Fruit fly (Drosophila melanogaster): ENCODE measurements around the gene Cph.

DNA sequence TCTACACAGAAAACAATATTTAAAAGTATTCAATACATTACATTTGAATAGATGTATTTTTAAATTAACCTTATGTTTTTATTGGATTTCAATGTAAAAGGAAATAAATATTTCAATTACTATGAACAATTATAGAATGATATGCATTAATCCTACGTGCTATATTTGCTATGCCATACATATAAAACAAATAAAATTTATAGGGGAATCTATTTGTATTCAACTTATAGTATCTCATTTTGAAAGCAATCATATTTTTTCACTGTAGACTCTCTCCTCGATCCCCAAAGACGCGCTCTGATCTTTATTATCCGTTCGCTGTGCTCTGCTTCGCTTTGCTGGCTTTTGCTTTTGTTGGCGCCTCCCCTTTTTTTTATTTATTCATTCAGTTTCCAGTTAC, 66.7 kb downstream of the Cph start:
- TF ChIP-seq CG33213 (GFP tag; optimal IDR thresholded peaks at IDR 0.05) (no peak), CG6765 (GFP tag; optimal IDR thresholded peaks at IDR 0.05) (no peak), CG31388 (GFP tag; optimal IDR thresholded peaks at IDR 0.05) (no peak), nerfin-2 (GFP tag; IDR thresholded peaks at IDR 0.05; ENCODE audit: partially characterized antibody) (no peak), BtbVII (GFP tag; optimal IDR thresholded peaks at IDR 0.05) (no peak), bsh (GFP tag; optimal IDR thresholded peaks at IDR 0.05) (peak; percentile 53 to 81), tll (GFP tag; optimal IDR thresholded peaks at IDR 0.05) (no peak), CoRest (tag; optimal IDR thresholded peaks at IDR 0.05) (peak; percentile 75), Eip74EF (GFP tag; optimal IDR thresholded peaks at IDR 0.05) (peak in 1 of 2 experiments; percentile 35), peb (GFP tag; IDR thresholded peaks at IDR 0.05) (no peak), ewg (GFP tag; optimal IDR thresholded peaks at IDR 0.05) (peak; percentile 43), dmrt11E (tag; optimal IDR thresholded peaks at IDR 0.05) (peak; percentile 73)
